Worm (Caenorhabditis elegans) whole organism, late embryonic: ENCODE data around the gene F21C10.5.

Source experiments
- ceh-18 ChIP-seq: sonication (generic microtip); optimal IDR thresholded peaks from 2 replicates; lab custom pipeline; 2016; ENCODE audit warnings: missing genetic modification characterization, missing compliant biosample characterization
- ceh-24 ChIP-seq: sonication (generic microtip); optimal IDR thresholded peaks from 2 replicates; lab custom pipeline; 2016; ENCODE audit warnings: mild to moderate bottlenecking, missing genetic modification characterization, missing compliant biosample characterization
- hlh-30 ChIP-seq: sonication (generic microtip); optimal IDR thresholded peaks from 2 replicates; lab custom pipeline; 2017; ENCODE audit warnings: antibody characterized with exemption, missing genetic modification characterization, missing compliant biosample characterization; ENCODE audit not compliant: insufficient read depth
- rnt-1 ChIP-seq: sonication (generic microtip); optimal IDR thresholded peaks from 2 replicates; lab custom pipeline; 2016; ENCODE audit warnings: missing genetic modification characterization, missing compliant biosample characterization
- sox-2 ChIP-seq: fragments of 200-800 bp; sonication (Bioruptor generic); IDR thresholded peaks from 2 replicates; pipeline ENCODE4 v1.3.6; 2022; ENCODE audit warnings: missing genetic modification reagents, missing genetic modification characterization, missing compliant biosample characterization

ce11 chrV:9163897-9164296 is 38.5 kb downstream of the F21C10.5 start:
- TF ChIP-seq ceh-18 (no peak), ceh-24 (tag; lab: Kevin White, UChicago) (no peak), rnt-1 (tag; lab: Kevin White, UChicago) (no peak), hlh-30 (tag; lab: Kevin White, UChicago) (no peak), sox-2 (GFP tag; lab: Robert Waterston, UW) (no peak)
